Worm (Caenorhabditis elegans) whole organism, dauer: ENCODE measurements around the gene ubxn-2.

ENCODE experiments used
- unc-62 ChIP-seq: sonication (generic microtip); optimal IDR thresholded peaks from 2 replicates; lab custom pipeline; 2017; ENCODE audit warnings: missing biosample characterization, missing genetic modification reagents, missing genetic modification characterization

ubxn-2 gene

ce11 chrIV:2725784-2726183, at the start of gene ubxn-2:
Gene ubxn-2 (minus strand): TSS chrIV:2725819.
- TF ChIP-seq unc-62 (GFP tag; lab: Kevin White, UChicago) = no peak

- no peak for TF ChIP-seq unc-62 (GFP tag; lab: Kevin White, UChicago)
Observed at ce11 chrIV:2774500-2774899, 48.9 kb upstream of the ubxn-2 start.

ce11 chrIV:2773382-2773979, 47.9 kb upstream of the ubxn-2 start:
- TF ChIP-seq unc-62 (GFP tag; lab: Kevin White, UChicago) = no peak

- no peak for TF ChIP-seq unc-62 (GFP tag; lab: Kevin White, UChicago)
Observed at ce11 chrIV:2772209-2772851, 46.7 kb upstream of the ubxn-2 start.

- TF ChIP-seq unc-62 (GFP tag; lab: Kevin White, UChicago) = no peak
Observed at ce11 chrIV:2771692-2772091, 46.1 kb upstream of the ubxn-2 start, which contains the start of gene Y54G2A.11. Gene Y54G2A.11 (minus strand): TSS chrIV:2771792.

- TF ChIP-seq unc-62 (GFP tag; lab: Kevin White, UChicago) = no peak
Observed at ce11 chrIV:2770835-2771234, 45.2 kb upstream of the ubxn-2 start.

- no peak for TF ChIP-seq unc-62 (GFP tag; lab: Kevin White, UChicago)
Observed at ce11 chrIV:2770067-2770466, 44.4 kb upstream of the ubxn-2 start.

- TF ChIP-seq unc-62 (GFP tag; lab: Kevin White, UChicago) = no peak
Observed at ce11 chrIV:2765048-2765708, 39.6 kb upstream of the ubxn-2 start.

ce11 chrIV:2764160-2764559, 38.5 kb upstream of the ubxn-2 start:
- TF ChIP-seq unc-62 (GFP tag; lab: Kevin White, UChicago) = no peak

ce11 chrIV:2762380-2762779, 36.8 kb upstream of the ubxn-2 start, which contains the start of gene Y54G2A.77:
Gene Y54G2A.77 (plus strand): TSS chrIV:2762680.
- no peak for TF ChIP-seq unc-62 (GFP tag; lab: Kevin White, UChicago)

ce11 chrIV:2761477-2761876, 35.9 kb upstream of the ubxn-2 start:
- TF ChIP-seq unc-62 (GFP tag; lab: Kevin White, UChicago) = no peak

ce11 chrIV:2759163-2759562, 33.5 kb upstream of the ubxn-2 start, which contains the start of gene Y54G2A.38:
Gene Y54G2A.38 (plus strand): TSS chrIV:2759463.
- no peak for TF ChIP-seq unc-62 (GFP tag; lab: Kevin White, UChicago)

- no peak for TF ChIP-seq unc-62 (GFP tag; lab: Kevin White, UChicago)
Observed at ce11 chrIV:2758079-2758478, 32.5 kb upstream of the ubxn-2 start.

ce11 chrIV:2753541-2753940, 27.9 kb upstream of the ubxn-2 start:
- no peak for TF ChIP-seq unc-62 (GFP tag; lab: Kevin White, UChicago)

- no peak for TF ChIP-seq unc-62 (GFP tag; lab: Kevin White, UChicago)
Observed at ce11 chrIV:2751568-2751967, 25.9 kb upstream of the ubxn-2 start, which contains the start of gene Y54G2A.41. Gene Y54G2A.41 (plus strand): TSS chrIV:2751868.

- no peak for TF ChIP-seq unc-62 (GFP tag; lab: Kevin White, UChicago)
Observed at ce11 chrIV:2750607-2751006, 25.0 kb upstream of the ubxn-2 start.
